Worm (Caenorhabditis elegans): ENCODE data around the gene mrpl-40.

DNA sequence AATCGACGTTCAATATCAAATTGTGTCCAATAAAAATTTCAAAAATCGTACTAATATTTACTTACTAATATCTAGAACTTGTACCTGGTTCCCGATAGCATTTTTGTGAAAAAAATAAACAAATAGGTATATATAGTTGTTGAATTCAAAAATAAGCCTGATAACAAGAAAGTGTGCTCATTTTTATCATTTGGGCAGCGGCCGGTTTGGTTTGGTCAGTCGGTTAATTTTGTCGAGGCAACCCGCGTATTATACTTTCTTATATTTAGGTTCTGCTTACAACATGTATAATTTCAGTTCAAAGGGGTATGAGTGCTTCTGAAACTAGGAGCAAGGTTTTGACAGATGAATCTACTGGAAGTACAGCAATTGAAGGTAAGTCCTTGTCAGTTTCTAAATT lies 43.3 kb downstream of the mrpl-40 start, which contains the start of the genes nhr-280 and C29F9.2:
- TF ChIP-seq unc-62 (GFP tag; optimal IDR thresholded peaks at IDR 0.05) = no peak
- no peak for TF ChIP-seq Y116A8C.19 (tag; optimal IDR thresholded peaks at IDR 0.05; ENCODE audit: borderline replicate concordance)
- no peak for TF ChIP-seq C04F5.9 (tag; optimal IDR thresholded peaks at IDR 0.05)
- TF ChIP-seq mab-9 (GFP tag; IDR thresholded peaks at IDR 0.05) = no peak
- no peak for TF ChIP-seq nhr-77 (tag; optimal IDR thresholded peaks at IDR 0.05)
- no peak for TF ChIP-seq ceh-90 (tag; optimal IDR thresholded peaks at IDR 0.05)
- TF ChIP-seq swsn-7 (tag; optimal IDR thresholded peaks at IDR 0.05) = no peak

Data from whole organism, L1 larva.